Worm (Caenorhabditis elegans) whole organism, L4 larva: Measurements from ENCODE around the gene sfxn-1.5.
A peak's percentile ranks its signal among the peaks of the same experiment; 100 is the strongest.

Experiments used
- F10B5.3 ChIP-seq: sonication (generic microtip); optimal IDR thresholded peaks from 2 replicates; lab custom pipeline; 2016; ENCODE audit warnings: mild to moderate bottlenecking, missing genetic modification characterization, missing compliant biosample characterization
- F49E8.2 ChIP-seq: sonication (generic microtip); optimal IDR thresholded peaks from 2 replicates; lab custom pipeline; 2016; ENCODE audit warnings: missing compliant biosample characterization, mild to moderate bottlenecking, missing genetic modification characterization, borderline replicate concordance
- R02D3.7 ChIP-seq: fragments of 150-350 bp; sonication (generic microtip); optimal IDR thresholded peaks from 3 replicates; lab custom pipeline; 2014; ENCODE audit warnings: missing biosample characterization, missing genetic modification characterization
- T20F7.1 ChIP-seq: fragments of 200-800 bp; sonication (Bioruptor generic); optimal IDR thresholded peaks from 2 replicates; lab custom pipeline; 2018; ENCODE audit warnings: mild to moderate bottlenecking, missing genetic modification characterization, missing compliant biosample characterization
- T26A8.4 ChIP-seq: fragments of 200-800 bp; sonication (Bioruptor generic); IDR thresholded peaks from 2 replicates; pipeline ENCODE4 v1.3.6; 2022; ENCODE audit warnings: missing genetic modification characterization, missing compliant biosample characterization
- Y105C5A.15 ChIP-seq: fragments of 200-800 bp; sonication (Bioruptor generic); IDR thresholded peaks from 2 replicates; pipeline ENCODE4 v1.3.6; 2022; ENCODE audit warnings: missing genetic modification characterization, missing compliant biosample characterization
- Y5F2A.4 ChIP-seq: fragments of 200-800 bp; sonication (Bioruptor generic); optimal IDR thresholded peaks from 2 replicates; lab custom pipeline; 2018; ENCODE audit warnings: mild to moderate bottlenecking, missing genetic modification characterization, missing compliant biosample characterization
- ama-1 ChIP-seq: fragments of 150-350 bp; optimal IDR thresholded peaks from 2 replicates; lab custom pipeline; 2014; ENCODE audit warnings: inconsistent platforms, mixed read lengths
- ceh-28 ChIP-seq: fragments of 150-350 bp; optimal IDR thresholded peaks from 2 replicates; lab custom pipeline; 2014; ENCODE audit warnings: missing biosample characterization, missing genetic modification reagents, missing genetic modification characterization
- ces-1 ChIP-seq: fragments of 150-350 bp; sonication (generic microtip); optimal IDR thresholded peaks from 4 replicates; lab custom pipeline; 2014; ENCODE audit warnings: missing biosample characterization, missing genetic modification reagents, missing genetic modification characterization
- cey-2 ChIP-seq: sonication (generic microtip); optimal IDR thresholded peaks from 3 replicates; lab custom pipeline; 2017; ENCODE audit warnings: missing genetic modification characterization, mild to moderate bottlenecking, missing compliant biosample characterization, antibody characterized with exemption, borderline replicate concordance; ENCODE audit not compliant: insufficient read depth
- daf-16 ChIP-seq, 3 experiments: sonication (generic microtip); optimal IDR thresholded peaks; 2 replicates each; lab custom pipeline; 2016 to 2017; ENCODE audit warnings: missing genetic modification characterization in 3 of 3, missing genetic modification reagents in 3 of 3, mild to moderate bottlenecking in 2 of 3, missing compliant biosample characterization in 2 of 3, missing biosample characterization in 1 of 3, moderate library complexity in 1 of 3
- daf-19 ChIP-seq: fragments of 200-800 bp; sonication (Bioruptor generic); conservative IDR thresholded peaks from 2 replicates; pipeline ENCODE4 v1.3.6; 2022; ENCODE audit warnings: missing genetic modification characterization, missing compliant biosample characterization
- daf-8 ChIP-seq: fragments of 200-800 bp; sonication (Bioruptor generic); IDR thresholded peaks from 2 replicates; pipeline ENCODE4 v1.3.6; 2022; ENCODE audit warnings: missing genetic modification characterization, missing compliant biosample characterization
- dmd-6 ChIP-seq: fragments of 200-800 bp; sonication (Bioruptor generic); IDR thresholded peaks from 2 replicates; pipeline ENCODE4 v1.3.6; 2022; ENCODE audit warnings: missing genetic modification reagents, missing genetic modification characterization, missing compliant biosample characterization
- dmd-8 ChIP-seq: fragments of 200-800 bp; sonication (Bioruptor generic); IDR thresholded peaks from 2 replicates; pipeline ENCODE4 v1.3.6; 2022; ENCODE audit warnings: missing genetic modification characterization, missing compliant biosample characterization
- dpl-1 ChIP-seq: fragments of 150-350 bp; optimal IDR thresholded peaks from 2 replicates; lab custom pipeline; 2014; ENCODE audit warnings: missing biosample characterization, missing genetic modification reagents, missing genetic modification characterization
- egl-43 ChIP-seq: fragments of 200-800 bp; sonication (Bioruptor generic); IDR thresholded peaks from 2 replicates; pipeline ENCODE4 v1.3.6; 2022; ENCODE audit warnings: missing genetic modification reagents, missing genetic modification characterization, missing compliant biosample characterization
- fos-1 ChIP-seq: fragments of 150-350 bp; optimal IDR thresholded peaks from 2 replicates; lab custom pipeline; 2014; ENCODE audit warnings: missing biosample characterization, missing genetic modification characterization
- gei-8 ChIP-seq: fragments of 200-800 bp; sonication (Bioruptor generic); optimal IDR thresholded peaks from 2 replicates; lab custom pipeline; 2018; ENCODE audit warnings: mild to moderate bottlenecking, missing genetic modification characterization, missing compliant biosample characterization
- hlh-11 ChIP-seq: fragments of 200-800 bp; sonication (Bioruptor generic); optimal IDR thresholded peaks from 2 replicates; lab custom pipeline; 2018; ENCODE audit warnings: mild to moderate bottlenecking, missing genetic modification characterization, missing compliant biosample characterization
- hmg-1.1 ChIP-seq: fragments of 200-800 bp; sonication (Bioruptor generic); IDR thresholded peaks from 2 replicates; pipeline ENCODE4 v1.3.6; 2022; ENCODE audit warnings: missing genetic modification reagents, missing genetic modification characterization, missing compliant biosample characterization
- jun-1 ChIP-seq: fragments of 150-350 bp; optimal IDR thresholded peaks from 2 replicates; lab custom pipeline; 2014; ENCODE audit warnings: missing biosample characterization, missing genetic modification reagents, missing genetic modification characterization
- lim-7 ChIP-seq: fragments of 200-800 bp; sonication (Bioruptor generic); IDR thresholded peaks from 2 replicates; pipeline ENCODE4 v1.3.6; 2022; ENCODE audit warnings: missing genetic modification characterization, missing compliant biosample characterization
- lin-1 ChIP-seq: fragments of 200-800 bp; sonication (Bioruptor generic); IDR thresholded peaks from 2 replicates; pipeline ENCODE4 v1.3.6; 2022; ENCODE audit warnings: missing genetic modification reagents, missing genetic modification characterization, missing compliant biosample characterization
- lin-13 ChIP-seq: fragments of 150-350 bp; optimal IDR thresholded peaks from 2 replicates; lab custom pipeline; 2014; ENCODE audit warnings: missing biosample characterization, missing genetic modification reagents, missing genetic modification characterization
- lin-29 ChIP-seq: fragments of 200-800 bp; sonication (Bioruptor generic); IDR thresholded peaks from 2 replicates; pipeline ENCODE4 v1.3.6; 2022; ENCODE audit warnings: missing genetic modification reagents, missing genetic modification characterization, missing compliant biosample characterization
- lin-39 ChIP-seq: fragments of 150-350 bp; optimal IDR thresholded peaks from 2 replicates; lab custom pipeline; 2014; ENCODE audit warnings: missing biosample characterization, missing genetic modification reagents, missing genetic modification characterization
- lir-3 ChIP-seq: sonication (generic microtip); optimal IDR thresholded peaks from 2 replicates; lab custom pipeline; 2016; ENCODE audit warnings: mild to moderate bottlenecking, missing genetic modification characterization, missing compliant biosample characterization
- lsy-2 ChIP-seq, 2 experiments: fragments of 150-350 bp in 1 of 2; sonication (generic microtip) in 1 of 2; optimal IDR thresholded peaks; 2 replicates each; lab custom pipeline; 2014 to 2017; ENCODE audit warnings: missing biosample characterization in 2 of 2, missing genetic modification characterization in 2 of 2
- madf-5 ChIP-seq, 2 experiments: fragments of 200-800 bp; sonication (Bioruptor generic); IDR thresholded peaks; 2 replicates each; pipeline ENCODE4 v1.3.6; 2022; ENCODE audit warnings: missing compliant biosample characterization in 2 of 2, missing genetic modification characterization in 2 of 2
- madf-9 ChIP-seq: fragments of 200-800 bp; sonication (Bioruptor generic); conservative IDR thresholded peaks from 2 replicates; pipeline ENCODE4 v1.3.6; 2022; ENCODE audit warnings: missing genetic modification reagents, missing genetic modification characterization, missing compliant biosample characterization
- mdl-1 ChIP-seq, 2 experiments: fragments of 150-350 bp in 1 of 2; sonication (generic microtip) in 1 of 2; optimal IDR thresholded peaks; 2 replicates each; lab custom pipeline; 2014 to 2017; ENCODE audit warnings: missing biosample characterization in 2 of 2, missing genetic modification characterization in 2 of 2
- mep-1 ChIP-seq: fragments of 150-350 bp; sonication (generic microtip); optimal IDR thresholded peaks from 3 replicates; lab custom pipeline; 2014; ENCODE audit warnings: missing biosample characterization, missing genetic modification characterization
- nhr-10 ChIP-seq: fragments of 150-350 bp; optimal IDR thresholded peaks from 2 replicates; lab custom pipeline; 2014; ENCODE audit warnings: missing biosample characterization, missing genetic modification characterization
- nhr-237 ChIP-seq: sonication (generic microtip); optimal IDR thresholded peaks from 2 replicates; lab custom pipeline; 2017; ENCODE audit warnings: missing biosample characterization, missing genetic modification characterization
- nhr-28 ChIP-seq: fragments of 150-350 bp; optimal IDR thresholded peaks from 2 replicates; lab custom pipeline; 2014; ENCODE audit warnings: missing biosample characterization, missing genetic modification characterization
- nhr-41 ChIP-seq: fragments of 200-800 bp; sonication (Bioruptor generic); IDR thresholded peaks from 2 replicates; pipeline ENCODE4 v1.3.6; 2022; ENCODE audit warnings: missing genetic modification reagents, missing genetic modification characterization, missing compliant biosample characterization
- nhr-48 ChIP-seq: sonication (generic microtip); optimal IDR thresholded peaks from 2 replicates; lab custom pipeline; 2016; ENCODE audit warnings: mild to moderate bottlenecking, missing genetic modification characterization, missing compliant biosample characterization
- nhr-6 ChIP-seq: fragments of 150-350 bp; optimal IDR thresholded peaks from 2 replicates; lab custom pipeline; 2014; ENCODE audit warnings: missing biosample characterization, missing genetic modification characterization
- nhr-77 ChIP-seq: fragments of 150-350 bp; optimal IDR thresholded peaks from 2 replicates; lab custom pipeline; 2014; ENCODE audit warnings: missing biosample characterization, missing genetic modification characterization
- php-3 ChIP-seq: fragments of 200-800 bp; sonication (Bioruptor generic); IDR thresholded peaks from 2 replicates; pipeline ENCODE4 v1.3.6; 2022; ENCODE audit warnings: missing genetic modification reagents, missing genetic modification characterization, missing compliant biosample characterization
- pqm-1 ChIP-seq: sonication (generic microtip); optimal IDR thresholded peaks from 2 replicates; lab custom pipeline; 2017; ENCODE audit warnings: missing biosample characterization, missing genetic modification characterization
- rbr-2 ChIP-seq: sonication (generic microtip); optimal IDR thresholded peaks from 2 replicates; lab custom pipeline; 2016; ENCODE audit warnings: missing genotype, missing genetic modification characterization, missing compliant biosample characterization
- sdz-12 ChIP-seq: fragments of 200-800 bp; sonication (Bioruptor generic); optimal IDR thresholded peaks from 2 replicates; lab custom pipeline; 2018; ENCODE audit warnings: mild to moderate bottlenecking, missing genetic modification characterization, missing compliant biosample characterization
- snpc-1.2 ChIP-seq: fragments of 200-800 bp; sonication (Bioruptor generic); IDR thresholded peaks from 2 replicates; pipeline ENCODE4 v1.3.6; 2022; ENCODE audit warnings: missing genetic modification reagents, missing genetic modification characterization, missing compliant biosample characterization
- snpc-4 ChIP-seq: fragments of 150-350 bp; optimal IDR thresholded peaks from 2 replicates; lab custom pipeline; 2014; ENCODE audit warnings: missing biosample characterization, missing genetic modification characterization
- tag-97 ChIP-seq: fragments of 200-800 bp; sonication (Bioruptor generic); IDR thresholded peaks from 2 replicates; pipeline ENCODE4 v1.3.6; 2022; ENCODE audit warnings: missing genetic modification characterization, missing compliant biosample characterization
- unc-39 ChIP-seq: sonication (generic microtip); optimal IDR thresholded peaks from 2 replicates; lab custom pipeline; 2017; ENCODE audit warnings: missing biosample characterization, missing genetic modification characterization
- zag-1 ChIP-seq: fragments of 150-350 bp; optimal IDR thresholded peaks from 2 replicates; lab custom pipeline; 2014; ENCODE audit warnings: missing biosample characterization, missing genetic modification characterization
- zip-11 ChIP-seq: fragments of 200-800 bp; sonication (Bioruptor generic); IDR thresholded peaks from 2 replicates; pipeline ENCODE4 v1.3.6; 2022; ENCODE audit warnings: missing genetic modification characterization, missing compliant biosample characterization
- ztf-11 ChIP-seq: fragments of 150-350 bp; optimal IDR thresholded peaks from 2 replicates; lab custom pipeline; 2014; ENCODE audit warnings: missing biosample characterization, missing genetic modification characterization

Gene sfxn-1.5

ce11 chrX:11666545-11667177 lies 5.2 kb upstream of the sfxn-1.5 start, which contains the start of gene noca-2:
TSS of gene noca-2 (plus strand) at chrX:11667127.
- TF ChIP-seq tag-97 (GFP tag; lab: Robert Waterston, UW) (no peak), snpc-4 (tag; lab: Kevin White, UChicago) (no peak), mep-1 (tag; lab: Kevin White, UChicago) (peak; percentile 54), unc-39 (tag; lab: Kevin White, UChicago) (no peak), dmd-6 (GFP tag; lab: Robert Waterston, UW) (peak; percentile 36), F49E8.2 (tag; lab: Kevin White, UChicago) (no peak), lin-39 (tag; lab: Kevin White, UChicago) (no peak), lir-3 (tag; lab: Kevin White, UChicago) (no peak), Y5F2A.4 (GFP tag; lab: Kevin White, UChicago) (no peak), nhr-41 (GFP tag; lab: Robert Waterston, UW) (no peak), dmd-8 (no peak), nhr-237 (tag; lab: Kevin White, UChicago) (no peak), php-3 (no peak), lim-7 (GFP tag; lab: Robert Waterston, UW) (no peak), madf-5 (GFP tag; IDR thresholded peaks at IDR 0.05; lab: Robert Waterston, UW) (no peak), snpc-1.2 (GFP tag; lab: Robert Waterston, UW) (no peak), pqm-1 (tag; lab: Kevin White, UChicago) (no peak), T20F7.1 (GFP tag; lab: Kevin White, UChicago) (no peak), F10B5.3 (tag; lab: Kevin White, UChicago) (no peak), hmg-1.1 (GFP tag; lab: Robert Waterston, UW) (peak; percentile 75), cey-2 (tag; lab: Kevin White, UChicago) (no peak), fos-1 (tag; lab: Kevin White, UChicago) (no peak), dpl-1 (GFP tag; lab: Kevin White, UChicago) (peak; percentile 17), lsy-2 (tag; optimal IDR thresholded peaks at IDR 0.05; lab: Kevin White, UChicago) (no peak), zag-1 (tag; lab: Kevin White, UChicago) (no peak), daf-19 (GFP tag; lab: Robert Waterston, UW) (no peak), lin-13 (GFP tag; lab: Kevin White, UChicago) (no peak), nhr-77 (tag; lab: Kevin White, UChicago) (no peak), lin-1 (GFP tag; lab: Robert Waterston, UW) (no peak), ces-1 (GFP tag; lab: Kevin White, UChicago) (no peak), daf-16 (GFP tag; optimal IDR thresholded peaks at IDR 0.05; lab: Kevin White, UChicago) (no peak), daf-16 (tag; optimal IDR thresholded peaks at IDR 0.05; lab: Kevin White, UChicago) (peak; percentile 24), mdl-1 (tag; optimal IDR thresholded peaks at IDR 0.05; lab: Kevin White, UChicago) (peak in 1 of 2 experiments; percentile 19), T26A8.4 (GFP tag; lab: Robert Waterston, UW) (no peak), sdz-12 (GFP tag; lab: Kevin White, UChicago) (no peak), Y105C5A.15 (no peak), gei-8 (no peak), egl-43 (no peak), nhr-6 (tag; lab: Kevin White, UChicago) (peak; percentile 4), lin-29 (GFP tag; lab: Robert Waterston, UW) (no peak), rbr-2 (tag; lab: Kevin White, UChicago) (peak; percentile 33), daf-8 (GFP tag; lab: Robert Waterston, UW) (no peak), jun-1 (tag; lab: Kevin White, UChicago) (no peak), nhr-28 (tag; lab: Kevin White, UChicago) (peak; percentile 29), zip-11 (no peak), R02D3.7 (no peak), hlh-11 (tag; lab: Kevin White, UChicago) (peak; percentile 30), ama-1 (lab: Kevin White, UChicago) (no peak), nhr-10 (tag; lab: Kevin White, UChicago) (no peak), ceh-28 (tag; lab: Kevin White, UChicago) (no peak), ztf-11 (no peak), nhr-48 (tag; lab: Kevin White, UChicago) (no peak), madf-9 (GFP tag; lab: Robert Waterston, UW) (no peak)
